Fruit fly (Drosophila melanogaster): Measurements from ENCODE around the gene nonC.

dm6 chrX:6802376-6803080 is 21.8 kb upstream of the nonC start:
- TF ChIP-seq CG8478 (optimal IDR thresholded peaks at IDR 0.05) (no peak), psq (optimal IDR thresholded peaks at IDR 0.05) (no peak), pan (optimal IDR thresholded peaks at IDR 0.05) (no peak), Dll (optimal IDR thresholded peaks at IDR 0.05) (no peak), EcR (GFP tag; optimal IDR thresholded peaks at IDR 0.05) (no peak)
